Fruit fly (Drosophila melanogaster) whole organism, embryonic: Measurements from ENCODE around the gene LysRS.
A peak's percentile ranks its signal among the peaks of the same experiment; 100 is the strongest.

Source experiments
- Asciz ChIP-seq: fragments of 200-800 bp; sonication (Bioruptor generic); optimal IDR thresholded peaks from 2 replicates; lab custom pipeline; 2017; ENCODE audit warnings: missing biosample characterization, mild to moderate bottlenecking, missing genetic modification characterization, missing genetic modification reagents
- CG10147 ChIP-seq: fragments of 200-800 bp; sonication (Bioruptor generic); optimal IDR thresholded peaks from 2 replicates; lab custom pipeline; 2019; ENCODE audit warnings: missing biosample characterization, mild to moderate bottlenecking, missing genetic modification characterization, moderate library complexity
- CG13775 ChIP-seq: fragments of 200-800 bp; sonication (Bioruptor generic); optimal IDR thresholded peaks from 3 replicates; lab custom pipeline; 2017; ENCODE audit warnings: missing biosample characterization, mild to moderate bottlenecking, missing genetic modification characterization
- CG16815 ChIP-seq: fragments of 200-800 bp; sonication (Bioruptor generic); optimal IDR thresholded peaks from 3 replicates; lab custom pipeline; 2017; ENCODE audit warnings: missing biosample characterization, mild to moderate bottlenecking, missing genetic modification characterization
- CG17359 ChIP-seq: fragments of 200-800 bp; sonication (Bioruptor generic); optimal IDR thresholded peaks from 3 replicates; lab custom pipeline; 2018; ENCODE audit warnings: missing biosample characterization, mild to moderate bottlenecking, missing genetic modification characterization, moderate library complexity
- CG31388 ChIP-seq: fragments of 200-800 bp; sonication (Bioruptor generic); optimal IDR thresholded peaks from 2 replicates; lab custom pipeline; 2016; ENCODE audit warnings: missing biosample characterization, missing genetic modification characterization
- CG34376 ChIP-seq: fragments of 200-800 bp; sonication (Bioruptor generic); optimal IDR thresholded peaks from 2 replicates; lab custom pipeline; 2018; ENCODE audit warnings: missing biosample characterization, mild to moderate bottlenecking, missing genetic modification characterization
- CG4424 ChIP-seq: fragments of 200-800 bp; sonication (Bioruptor generic); optimal IDR thresholded peaks from 3 replicates; lab custom pipeline; 2016; ENCODE audit warnings: missing biosample characterization, missing genetic modification characterization
- CG6683 ChIP-seq: fragments of 200-800 bp; sonication (Bioruptor generic); optimal IDR thresholded peaks from 2 replicates; lab custom pipeline; 2017; ENCODE audit warnings: missing biosample characterization, mild to moderate bottlenecking, missing genetic modification characterization, missing genetic modification reagents
- CG6689 ChIP-seq: fragments of 200-800 bp; sonication (Bioruptor generic); IDR thresholded peaks from 2 replicates; pipeline ENCODE4 v1.3.6; 2022; ENCODE audit warnings: missing biosample characterization, missing genetic modification characterization
- CG6791 ChIP-seq: fragments of 200-800 bp; sonication (Bioruptor generic); IDR thresholded peaks from 3 replicates; pipeline ENCODE4 v1.3.6; 2022; ENCODE audit warnings: missing biosample characterization, missing genetic modification characterization; ENCODE audit not compliant: partially characterized antibody
- CG8478 ChIP-seq: fragments of >200 bp; optimal IDR thresholded peaks from 2 replicates; lab custom pipeline; 2018
- CoRest ChIP-seq: fragments of 200-800 bp; sonication (Bioruptor generic); optimal IDR thresholded peaks from 3 replicates; lab custom pipeline; 2018; ENCODE audit warnings: missing biosample characterization, mild to moderate bottlenecking, missing genetic modification characterization, moderate library complexity
- D ChIP-seq, 2 experiments: fragments of 200-800 bp in 1 of 2; fragments of >200 bp in 1 of 2; sonication (Bioruptor generic) in 1 of 2; optimal IDR thresholded peaks; 2 replicates in 1 of 2; 3 replicates in 1 of 2; lab custom pipeline; 2017; ENCODE audit warnings: mild to moderate bottlenecking in 1 of 2, missing biosample characterization in 1 of 2, missing genetic modification characterization in 1 of 2, missing genetic modification reagents in 1 of 2
- E2f1 ChIP-seq: fragments of 200-800 bp; sonication (Bioruptor generic); IDR thresholded peaks from 2 replicates; pipeline ENCODE4 v1.3.6; 2022; ENCODE audit warnings: missing biosample characterization, missing genetic modification characterization
- Fer2 ChIP-seq: fragments of 200-800 bp; sonication (Bioruptor generic); optimal IDR thresholded peaks from 2 replicates; lab custom pipeline; 2018; ENCODE audit warnings: missing biosample characterization, mild to moderate bottlenecking, missing genetic modification characterization, moderate library complexity
- HLH3B ChIP-seq: fragments of 200-800 bp; sonication (Bioruptor generic); IDR thresholded peaks from 2 replicates; pipeline ENCODE4 v1.3.6; 2022; ENCODE audit warnings: missing biosample characterization, missing genetic modification characterization
- Hr51 ChIP-seq, 2 experiments: fragments of 200-800 bp; sonication (Bioruptor generic); optimal IDR thresholded peaks; 2 replicates in 1 of 2; 3 replicates in 1 of 2; lab custom pipeline; 2016 to 2018; ENCODE audit warnings: missing biosample characterization in 2 of 2, missing genetic modification characterization in 2 of 2, mild to moderate bottlenecking in 1 of 2, moderate library complexity in 1 of 2
- MBD-R2 ChIP-seq: fragments of 200-800 bp; sonication (Bioruptor generic); IDR thresholded peaks from 2 replicates; pipeline ENCODE4 v1.3.6; 2022; ENCODE audit warnings: missing biosample characterization, missing genetic modification characterization
- Meics ChIP-seq: fragments of 200-800 bp; sonication (Bioruptor generic); optimal IDR thresholded peaks from 2 replicates; lab custom pipeline; 2017; ENCODE audit warnings: missing biosample characterization, mild to moderate bottlenecking, missing genetic modification characterization
- Oli ChIP-seq: fragments of 200-800 bp; sonication (Bioruptor generic); optimal IDR thresholded peaks from 2 replicates; lab custom pipeline; 2018; ENCODE audit warnings: missing biosample characterization, mild to moderate bottlenecking, missing genetic modification characterization, moderate library complexity
- Pdp1 ChIP-seq, 2 experiments: fragments of 200-800 bp; sonication (Bioruptor generic); optimal IDR thresholded peaks; 3 replicates each; lab custom pipeline; 2016; ENCODE audit warnings: missing biosample characterization in 2 of 2, missing genetic modification characterization in 2 of 2, mild to moderate bottlenecking in 1 of 2, moderate library complexity in 1 of 2
- Sox102F ChIP-seq: fragments of 200-800 bp; sonication (Bioruptor generic); optimal IDR thresholded peaks from 2 replicates; lab custom pipeline; 2018; ENCODE audit warnings: missing biosample characterization, mild to moderate bottlenecking, missing genetic modification characterization, moderate library complexity
- bab2 ChIP-seq: fragments of 200-800 bp; sonication (Bioruptor generic); optimal IDR thresholded peaks from 2 replicates; lab custom pipeline; 2016; ENCODE audit warnings: missing biosample characterization, missing genetic modification characterization
- caup ChIP-seq: fragments of 200-800 bp; sonication (Bioruptor generic); optimal IDR thresholded peaks from 3 replicates; lab custom pipeline; 2017; ENCODE audit warnings: missing biosample characterization, mild to moderate bottlenecking, missing genetic modification characterization, moderate library complexity; ENCODE audit not compliant: severe bottlenecking
- cwo ChIP-seq: fragments of 200-800 bp; sonication (Bioruptor generic); optimal IDR thresholded peaks from 3 replicates; lab custom pipeline; 2017; ENCODE audit warnings: missing biosample characterization, missing genetic modification characterization, mild to moderate bottlenecking, moderate library complexity, missing genetic modification reagents
- danr ChIP-seq: fragments of 200-800 bp; sonication (Bioruptor generic); IDR thresholded peaks from 2 replicates; pipeline ENCODE4 v1.3.6; 2022; ENCODE audit warnings: missing biosample characterization, missing genetic modification characterization
- dysf ChIP-seq: fragments of 200-800 bp; sonication (Bioruptor generic); IDR thresholded peaks from 3 replicates; pipeline ENCODE4 v1.3.6; 2022; ENCODE audit warnings: missing biosample characterization, missing genetic modification characterization
- emc ChIP-seq: fragments of 200-800 bp; sonication (Bioruptor generic); optimal IDR thresholded peaks from 2 replicates; lab custom pipeline; 2016; ENCODE audit warnings: missing biosample characterization, missing genetic modification characterization
- ewg ChIP-seq: fragments of 200-800 bp; sonication (Bioruptor generic); optimal IDR thresholded peaks from 3 replicates; lab custom pipeline; 2017; ENCODE audit warnings: mild to moderate bottlenecking, missing biosample characterization, missing genetic modification reagents, missing genetic modification characterization
- gcm ChIP-seq: fragments of 200-800 bp; sonication (Bioruptor generic); optimal IDR thresholded peaks from 2 replicates; lab custom pipeline; 2019; ENCODE audit warnings: missing biosample characterization, mild to moderate bottlenecking, missing genetic modification characterization, moderate library complexity
- gcm2 ChIP-seq: fragments of 200-800 bp; sonication (Bioruptor generic); optimal IDR thresholded peaks from 2 replicates; lab custom pipeline; 2016; ENCODE audit warnings: missing biosample characterization, missing genetic modification characterization
- gem ChIP-seq: fragments of 200-800 bp; sonication (Bioruptor generic); optimal IDR thresholded peaks from 2 replicates; lab custom pipeline; 2019; ENCODE audit warnings: missing biosample characterization, mild to moderate bottlenecking, missing genetic modification characterization, moderate library complexity
- hth ChIP-seq: fragments of >200 bp; optimal IDR thresholded peaks from 2 replicates; lab custom pipeline; 2017; ENCODE audit warnings: inconsistent platforms
- lmd ChIP-seq: fragments of 200-800 bp; sonication (Bioruptor generic); IDR thresholded peaks from 2 replicates; pipeline ENCODE4 v1.3.6; 2022; ENCODE audit warnings: missing biosample characterization, missing genetic modification characterization
- nau ChIP-seq: fragments of 200-800 bp; sonication (Bioruptor generic); optimal IDR thresholded peaks from 3 replicates; lab custom pipeline; 2017; ENCODE audit warnings: missing biosample characterization, mild to moderate bottlenecking, missing genetic modification characterization, missing genetic modification reagents
- nmo ChIP-seq: fragments of 200-800 bp; sonication (Bioruptor generic); optimal IDR thresholded peaks from 2 replicates; lab custom pipeline; 2018; ENCODE audit warnings: missing biosample characterization, mild to moderate bottlenecking, missing genetic modification characterization, moderate library complexity
- odd ChIP-seq: fragments of 200-800 bp; sonication (Bioruptor generic); optimal IDR thresholded peaks from 2 replicates; lab custom pipeline; 2017; ENCODE audit warnings: missing biosample characterization, mild to moderate bottlenecking, missing genetic modification characterization
- org-1 ChIP-seq: fragments of 200-800 bp; sonication (Bioruptor generic); optimal IDR thresholded peaks from 2 replicates; lab custom pipeline; 2017; ENCODE audit warnings: missing biosample characterization, missing genetic modification characterization
- row ChIP-seq: fragments of 200-800 bp; sonication (Bioruptor generic); IDR thresholded peaks from 3 replicates; pipeline ENCODE4 v1.3.6; 2022; ENCODE audit warnings: missing biosample characterization, missing genetic modification characterization
- sim ChIP-seq: fragments of 200-800 bp; sonication (Bioruptor generic); IDR thresholded peaks from 2 replicates; pipeline ENCODE4 v1.3.6; 2022; ENCODE audit warnings: missing biosample characterization, missing genetic modification characterization
- sisA ChIP-seq: fragments of 200-800 bp; sonication (Bioruptor generic); IDR thresholded peaks from 2 replicates; pipeline ENCODE4 v1.3.6; 2022; ENCODE audit warnings: missing biosample characterization, missing genetic modification characterization
- tgo ChIP-seq: fragments of 200-800 bp; sonication (Bioruptor generic); IDR thresholded peaks from 3 replicates; pipeline ENCODE4 v1.3.6; 2022; ENCODE audit warnings: missing biosample characterization, missing genetic modification characterization

LysRS gene

dm6 chrX:9595312-9595931 is 13.3 kb downstream of the LysRS start (continued):
- TF ChIP-seq row (GFP tag; lab: Robert Waterston, UW) = 0 out of 3 replicates have a peak, but pooled peaks have one; percentile 8
- no peak for TF ChIP-seq hth (lab: Kevin White, UChicago)
- TF ChIP-seq CG34376 = no peak

dm6 chrX:9594446-9594845 is 14.2 kb downstream of the LysRS start:
- peak; percentile 71 for TF ChIP-seq Meics (GFP tag; lab: Kevin White, UChicago)
- TF ChIP-seq cwo (GFP tag; lab: Kevin White, UChicago) = peak; percentile 58
- TF ChIP-seq HLH3B (GFP tag; lab: Robert Waterston, UW) = no peak
- TF ChIP-seq gem (tag; lab: Kevin White, UChicago) = peak; percentile 10
- peak in 1 of 2 experiments; percentile 22 for TF ChIP-seq Pdp1 (GFP tag; optimal IDR thresholded peaks at IDR 0.05; lab: Kevin White, UChicago)
- no peak for TF ChIP-seq Asciz (GFP tag; lab: Kevin White, UChicago)
- TF ChIP-seq emc (GFP tag; lab: Kevin White, UChicago) = no peak
- TF ChIP-seq CG31388 (GFP tag; lab: Kevin White, UChicago) = no peak

dm6 chrX:9590592-9590991 is 18.1 kb downstream of the LysRS start:
- TF ChIP-seq tgo (GFP tag; lab: Robert Waterston, UW) (0 out of 3 replicates have a peak, but pooled peaks have one; percentile 4), CG6683 (GFP tag; lab: Kevin White, UChicago) (no peak), CG8478 (lab: Kevin White, UChicago) (no peak)
- TF ChIP-seq, all 482 proteins: peak for 1

dm6 chrX:9589928-9590327 is 18.8 kb downstream of the LysRS start:
- peak; percentile 7 for TF ChIP-seq bab2 (GFP tag; lab: Kevin White, UChicago)
- TF ChIP-seq CoRest (tag; lab: Kevin White, UChicago) = peak; percentile 65
- TF ChIP-seq gcm2 (GFP tag; lab: Kevin White, UChicago) = no peak
- TF ChIP-seq nmo (GFP tag; lab: Kevin White, UChicago) = peak; percentile 67
- peak; percentile 67 for TF ChIP-seq dysf (GFP tag; lab: Robert Waterston, UW)
- peak; percentile 5 for TF ChIP-seq CG16815 (GFP tag; lab: Kevin White, UChicago)
- TF ChIP-seq odd (GFP tag; lab: Kevin White, UChicago) = peak; percentile 36
- TF ChIP-seq lmd (GFP tag; lab: Robert Waterston, UW) = peak; percentile 49
- peak; percentile 17 for TF ChIP-seq CG4424 (GFP tag; lab: Kevin White, UChicago)
- no peak for TF ChIP-seq CG6791 (GFP tag; lab: Robert Waterston, UW)
- no peak for TF ChIP-seq D (optimal IDR thresholded peaks at IDR 0.05; lab: Kevin White, UChicago)
- TF ChIP-seq D (GFP tag; optimal IDR thresholded peaks at IDR 0.05; lab: Kevin White, UChicago) = peak; percentile 11
- no peak for TF ChIP-seq sim
- peak; percentile 45 for TF ChIP-seq CG10147 (GFP tag; lab: Kevin White, UChicago)
- TF ChIP-seq CG13775 = peak; percentile 6
- TF ChIP-seq org-1 (GFP tag; lab: Kevin White, UChicago) = peak; percentile 43
- 0 out of 2 replicates have a peak, but pooled peaks have one; percentile 34 for TF ChIP-seq sisA (GFP tag; lab: Robert Waterston, UW)
- TF ChIP-seq danr = no peak
- peak; percentile 46 for TF ChIP-seq CG17359 (tag; lab: Kevin White, UChicago)
- TF ChIP-seq Sox102F = peak; percentile 73
- peak; percentile 4 for TF ChIP-seq nau (GFP tag; lab: Kevin White, UChicago)
- peak; percentile 44 for TF ChIP-seq gcm (GFP tag; lab: Kevin White, UChicago)
- peak; percentile 26 for TF ChIP-seq ewg (GFP tag; lab: Kevin White, UChicago)
- peak; percentile 31 for TF ChIP-seq cwo (GFP tag; lab: Kevin White, UChicago)
- peak; percentile 38 for TF ChIP-seq caup (GFP tag; lab: Kevin White, UChicago)
- TF ChIP-seq CG6689 (GFP tag; lab: Robert Waterston, UW) = peak; percentile 55
- TF ChIP-seq E2f1 (GFP tag; lab: Robert Waterston, UW) = 0 out of 2 replicates have a peak, but pooled peaks have one; percentile 18
- peak; percentile 30 for TF ChIP-seq Fer2
- TF ChIP-seq Oli (tag; lab: Kevin White, UChicago) = peak; percentile 63
- TF ChIP-seq Hr51 (GFP tag; optimal IDR thresholded peaks at IDR 0.05; lab: Kevin White, UChicago) = peak in 1 of 2 experiments; percentile 74
- peak; percentile 18; the same call in 1 of the 2 replicates for TF ChIP-seq MBD-R2 (GFP tag; lab: Robert Waterston, UW)
